Worm (Caenorhabditis elegans): ENCODE data around the gene ZK418.11.

ZK418.11 gene

DNA sequence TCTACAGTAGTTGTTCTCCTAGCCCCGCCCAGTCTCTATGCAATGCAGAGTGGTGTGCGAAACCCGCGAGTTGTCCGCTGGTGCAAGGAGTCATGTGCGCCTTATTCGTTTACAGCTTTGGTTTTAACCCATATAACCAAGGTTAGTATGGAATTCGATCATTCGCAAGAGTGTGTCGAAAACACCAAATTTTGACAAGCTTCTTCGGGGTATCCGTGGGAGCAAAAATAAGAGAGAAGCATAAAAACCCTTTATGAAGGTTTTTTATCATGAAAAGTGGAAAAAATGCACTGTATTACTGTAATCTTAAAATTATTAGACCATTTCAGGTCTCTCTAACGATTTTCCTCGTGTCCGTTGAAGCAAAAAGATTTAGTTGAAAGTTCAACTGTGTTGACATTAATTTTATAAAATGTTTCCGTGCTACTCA lies 42.1 kb downstream of the ZK418.11 start (continued):
- TF ChIP-seq mdt-29 (GFP tag; IDR thresholded peaks at IDR 0.05), result peak; percentile 55
- TF ChIP-seq hlh-11 (tag; optimal IDR thresholded peaks at IDR 0.05), result peak; percentile 40
- no peak for TF ChIP-seq T20F7.1 (GFP tag; optimal IDR thresholded peaks at IDR 0.05)
- peak; percentile 71 for TF ChIP-seq snpc-1.2 (GFP tag; IDR thresholded peaks at IDR 0.05)
- no peak for TF ChIP-seq dmd-9 (GFP tag; IDR thresholded peaks at IDR 0.05)
- TF ChIP-seq aly-2 (tag; optimal IDR thresholded peaks at IDR 0.05), result no peak
- TF ChIP-seq dmd-6 (GFP tag; IDR thresholded peaks at IDR 0.05), result no peak
- TF ChIP-seq lir-3 (tag; optimal IDR thresholded peaks at IDR 0.05), result no peak
- no peak for TF ChIP-seq dmd-8 (GFP tag; IDR thresholded peaks at IDR 0.05)
- TF ChIP-seq ceh-32 (tag; optimal IDR thresholded peaks at IDR 0.05; ENCODE audit: poor library complexity), result no peak
- peak; percentile 68 for TF ChIP-seq F49E8.2 (tag; optimal IDR thresholded peaks at IDR 0.05; ENCODE audit: borderline replicate concordance)
- no peak for TF ChIP-seq zfp-3 (GFP tag; conservative IDR thresholded peaks at IDR 0.05)
- TF ChIP-seq nhr-28 (tag; optimal IDR thresholded peaks at IDR 0.05), result no peak

ce11 chrIII:7144749-7145148 lies 44.7 kb downstream of the ZK418.11 start, which contains the start of gene glr-2:
Gene glr-2 (minus strand): TSS chrIII:7144959.
- TF ChIP-seq nhr-11 (tag; optimal IDR thresholded peaks at IDR 0.05) (no peak), snpc-4 (tag; optimal IDR thresholded peaks at IDR 0.05) (no peak), Y75B8A.6 (GFP tag; IDR thresholded peaks at IDR 0.05) (no peak), mdl-1 (tag; optimal IDR thresholded peaks at IDR 0.05) (no peak), pqm-1 (tag; optimal IDR thresholded peaks at IDR 0.05) (no peak), php-3 (GFP tag; IDR thresholded peaks at IDR 0.05) (no peak), gei-8 (GFP tag; optimal IDR thresholded peaks at IDR 0.05) (no peak), ctbp-1 (GFP tag; IDR thresholded peaks at IDR 0.05) (no peak), attf-4 (tag; optimal IDR thresholded peaks at IDR 0.05) (no peak), nhr-42 (GFP tag; IDR thresholded peaks at IDR 0.05) (no peak), fos-1 (tag; optimal IDR thresholded peaks at IDR 0.05) (no peak), lin-29 (GFP tag; IDR thresholded peaks at IDR 0.05) (no peak), mdt-29 (GFP tag; IDR thresholded peaks at IDR 0.05) (no peak), hmg-1.1 (GFP tag; IDR thresholded peaks at IDR 0.05) (no peak), nhr-48 (tag; optimal IDR thresholded peaks at IDR 0.05) (no peak), lin-13 (GFP tag; optimal IDR thresholded peaks at IDR 0.05) (no peak), lsy-2 (tag; optimal IDR thresholded peaks at IDR 0.05) (no peak)

DNA sequence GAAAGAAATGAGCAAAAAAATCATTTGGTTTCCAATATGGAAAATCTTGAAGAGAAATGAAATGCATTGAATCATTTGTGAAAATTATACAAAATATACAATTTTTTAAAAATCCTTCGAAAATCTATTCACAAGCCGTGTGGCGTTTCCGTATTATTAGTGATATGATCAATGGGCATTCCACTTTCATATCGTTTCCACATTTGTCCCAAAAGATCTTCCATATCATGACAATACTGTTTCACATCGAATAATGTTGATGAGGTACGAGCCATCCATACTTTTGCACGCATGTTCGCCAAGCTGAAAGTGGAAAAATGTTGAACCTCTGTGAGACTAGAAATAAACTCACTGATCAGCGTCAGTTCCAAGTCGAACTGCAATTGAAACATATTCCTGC lies 46.3 kb downstream of the ZK418.11 start:
- TF ChIP-seq arid-1 (GFP tag; conservative IDR thresholded peaks at IDR 0.05), result no peak
- no peak for TF ChIP-seq lim-7 (GFP tag; IDR thresholded peaks at IDR 0.05)
- TF ChIP-seq Y105C5A.15 (GFP tag; IDR thresholded peaks at IDR 0.05), result no peak
- TF ChIP-seq snpc-4 (tag; optimal IDR thresholded peaks at IDR 0.05), result no peak
- TF ChIP-seq F49E8.2 (tag; optimal IDR thresholded peaks at IDR 0.05; ENCODE audit: borderline replicate concordance), result no peak
- TF ChIP-seq T26A8.4 (GFP tag; IDR thresholded peaks at IDR 0.05), result 0 out of 2 replicates have a peak, but pooled peaks have one; percentile 12
- TF ChIP-seq aha-1 (tag), result peak; percentile 91
- TF ChIP-seq zip-2 (tag; optimal IDR thresholded peaks at IDR 0.05), result no peak
- TF ChIP-seq ztf-11 (tag; optimal IDR thresholded peaks at IDR 0.05), result no peak

ce11 chrIII:7148191-7148590 lies 48.1 kb downstream of the ZK418.11 start:
- peak; percentile 77 for TF ChIP-seq aha-1 (tag)
- no peak for TF ChIP-seq mep-1 (tag; optimal IDR thresholded peaks at IDR 0.05)
- TF ChIP-seq lsy-2 (tag; optimal IDR thresholded peaks at IDR 0.05), result no peak

All from whole organism, L4 larva.